Fruit fly (Drosophila melanogaster) whole organism, embryonic: Measurements from ENCODE around the gene niki.

Experiments used
- B-H1 ChIP-seq: fragments of 200-800 bp; sonication (Bioruptor generic); IDR thresholded peaks from 3 replicates; pipeline ENCODE4 v1.3.6; 2022; ENCODE audit warnings: missing biosample characterization, missing genetic modification characterization
- Bgb ChIP-seq: fragments of 200-800 bp; sonication (Bioruptor generic); IDR thresholded peaks from 2 replicates; pipeline ENCODE4 v1.3.6; 2022; ENCODE audit warnings: missing biosample characterization, missing genetic modification characterization; ENCODE audit not compliant: partially characterized antibody
- CG10979 ChIP-seq: fragments of 200-800 bp; sonication (Bioruptor generic); optimal IDR thresholded peaks from 2 replicates; lab custom pipeline; 2018; ENCODE audit warnings: missing biosample characterization, mild to moderate bottlenecking, missing genetic modification characterization, moderate library complexity
- CG11504 ChIP-seq: fragments of 200-800 bp; sonication (Bioruptor generic); optimal IDR thresholded peaks from 3 replicates; lab custom pipeline; 2019; ENCODE audit warnings: missing biosample characterization, mild to moderate bottlenecking, missing genetic modification characterization, moderate library complexity
- CG12071 ChIP-seq: fragments of 200-800 bp; sonication (Bioruptor generic); optimal IDR thresholded peaks from 3 replicates; lab custom pipeline; 2018; ENCODE audit warnings: missing biosample characterization, mild to moderate bottlenecking, missing genetic modification characterization
- CG12219 ChIP-seq: fragments of 200-800 bp; sonication (Bioruptor generic); optimal IDR thresholded peaks from 3 replicates; lab custom pipeline; 2018; ENCODE audit warnings: missing biosample characterization, mild to moderate bottlenecking, missing genetic modification characterization
- CG13894 ChIP-seq: fragments of 200-800 bp; sonication (Bioruptor generic); optimal IDR thresholded peaks from 3 replicates; lab custom pipeline; 2018; ENCODE audit warnings: missing biosample characterization, mild to moderate bottlenecking, missing genetic modification characterization, moderate library complexity
- CG14667 ChIP-seq: fragments of 200-800 bp; sonication (Bioruptor generic); IDR thresholded peaks from 2 replicates; pipeline ENCODE4 v1.3.6; 2022; ENCODE audit warnings: missing biosample characterization, missing genetic modification characterization
- CG15073 ChIP-seq: fragments of 200-800 bp; sonication (Bioruptor generic); optimal IDR thresholded peaks from 2 replicates; lab custom pipeline; 2016; ENCODE audit warnings: missing biosample characterization, missing genetic modification characterization
- CG17186 ChIP-seq: fragments of 200-800 bp; sonication (Bioruptor generic); optimal IDR thresholded peaks from 3 replicates; lab custom pipeline; 2017; ENCODE audit warnings: missing biosample characterization, missing genetic modification reagents, missing genetic modification characterization
- CG17802 ChIP-seq: fragments of 200-800 bp; sonication (Bioruptor generic); optimal IDR thresholded peaks from 2 replicates; lab custom pipeline; 2018; ENCODE audit warnings: missing biosample characterization, mild to moderate bottlenecking, missing genetic modification characterization, moderate library complexity
- CG2199 ChIP-seq: fragments of 200-800 bp; sonication (Bioruptor generic); IDR thresholded peaks from 3 replicates; pipeline ENCODE4 v1.3.6; 2022; ENCODE audit warnings: missing biosample characterization, missing genetic modification characterization
- CG32532 ChIP-seq: fragments of 200-800 bp; sonication (Bioruptor generic); IDR thresholded peaks from 2 replicates; pipeline ENCODE4 v1.3.6; 2022; ENCODE audit warnings: missing biosample characterization, missing genetic modification characterization
- CG4854 ChIP-seq: fragments of 200-800 bp; sonication (Bioruptor generic); optimal IDR thresholded peaks from 2 replicates; lab custom pipeline; 2016; ENCODE audit warnings: missing biosample characterization, missing genetic modification characterization, inconsistent platforms
- CG6175 ChIP-seq: fragments of 200-800 bp; sonication (Bioruptor generic); IDR thresholded peaks from 3 replicates; pipeline ENCODE4 v1.3.6; 2022; ENCODE audit warnings: missing biosample characterization, missing genetic modification characterization
- CG6791 ChIP-seq: fragments of 200-800 bp; sonication (Bioruptor generic); IDR thresholded peaks from 3 replicates; pipeline ENCODE4 v1.3.6; 2022; ENCODE audit warnings: missing biosample characterization, missing genetic modification characterization; ENCODE audit not compliant: partially characterized antibody
- CG8478 ChIP-seq: fragments of >200 bp; optimal IDR thresholded peaks from 2 replicates; lab custom pipeline; 2018
- CkIIα-i1 ChIP-seq: fragments of 200-800 bp; sonication (Bioruptor generic); IDR thresholded peaks from 2 replicates; pipeline ENCODE4 v1.3.6; 2022; ENCODE audit warnings: missing biosample characterization, missing genetic modification characterization
- CoRest ChIP-seq: fragments of 200-800 bp; sonication (Bioruptor generic); optimal IDR thresholded peaks from 3 replicates; lab custom pipeline; 2018; ENCODE audit warnings: missing biosample characterization, mild to moderate bottlenecking, missing genetic modification characterization, moderate library complexity
- ERR ChIP-seq: fragments of 200-800 bp; sonication (Bioruptor generic); optimal IDR thresholded peaks from 2 replicates; lab custom pipeline; 2016; ENCODE audit warnings: missing biosample characterization, missing genetic modification characterization
- Fer1 ChIP-seq: fragments of 200-800 bp; sonication (Bioruptor generic); optimal IDR thresholded peaks from 2 replicates; lab custom pipeline; 2017; ENCODE audit warnings: missing biosample characterization, mild to moderate bottlenecking, missing genetic modification characterization
- H2.0 ChIP-seq: fragments of 200-800 bp; sonication (Bioruptor generic); IDR thresholded peaks from 2 replicates; pipeline ENCODE4 v1.3.6; 2022; ENCODE audit warnings: missing biosample characterization, missing genetic modification characterization
- Hand ChIP-seq: fragments of 200-800 bp; sonication (Bioruptor generic); optimal IDR thresholded peaks from 2 replicates; lab custom pipeline; 2017; ENCODE audit warnings: mild to moderate bottlenecking, missing biosample characterization, missing genetic modification reagents, missing genetic modification characterization
- Hr39 ChIP-seq: fragments of >200 bp; optimal IDR thresholded peaks from 2 replicates; lab custom pipeline; 2017
- MTF-1 ChIP-seq: fragments of 200-800 bp; sonication (Bioruptor generic); optimal IDR thresholded peaks from 2 replicates; lab custom pipeline; 2018; ENCODE audit warnings: missing biosample characterization, mild to moderate bottlenecking, missing genetic modification characterization, borderline replicate concordance
- Ravus ChIP-seq: fragments of 200-800 bp; sonication (Bioruptor generic); IDR thresholded peaks from 2 replicates; pipeline ENCODE4 v1.3.6; 2022; ENCODE audit warnings: missing biosample characterization, missing genetic modification characterization
- Sox100B ChIP-seq: fragments of 200-800 bp; sonication (Bioruptor generic); optimal IDR thresholded peaks from 3 replicates; lab custom pipeline; 2018; ENCODE audit warnings: missing biosample characterization, mild to moderate bottlenecking, missing genetic modification characterization
- ac ChIP-seq: fragments of 200-800 bp; sonication (Bioruptor generic); optimal IDR thresholded peaks from 3 replicates; lab custom pipeline; 2017; ENCODE audit warnings: missing biosample characterization, mild to moderate bottlenecking, missing genetic modification characterization
- ap ChIP-seq: fragments of 200-800 bp; sonication (Bioruptor generic); IDR thresholded peaks from 2 replicates; pipeline ENCODE4 v1.3.6; 2022; ENCODE audit warnings: missing biosample characterization, missing genetic modification characterization
- bcd ChIP-seq: fragments of 200-800 bp; sonication (Bioruptor generic); optimal IDR thresholded peaks from 2 replicates; lab custom pipeline; 2017; ENCODE audit warnings: missing biosample characterization, mild to moderate bottlenecking, missing genetic modification characterization
- chif ChIP-seq, 2 experiments: fragments of 200-800 bp; sonication (Bioruptor generic); optimal IDR thresholded peaks; 3 replicates each; lab custom pipeline; 2016; ENCODE audit warnings: missing biosample characterization in 2 of 2, missing genetic modification characterization in 2 of 2
- exex ChIP-seq: fragments of 200-800 bp; sonication (Bioruptor generic); optimal IDR thresholded peaks from 4 replicates; lab custom pipeline; 2018; ENCODE audit warnings: missing biosample characterization, mild to moderate bottlenecking, missing genetic modification characterization, moderate library complexity
- fd96Cb ChIP-seq: fragments of 200-800 bp; sonication (Bioruptor generic); optimal IDR thresholded peaks from 2 replicates; lab custom pipeline; 2018; ENCODE audit warnings: missing biosample characterization, mild to moderate bottlenecking, missing genetic modification characterization, moderate library complexity
- h ChIP-seq: fragments of >200 bp; optimal IDR thresholded peaks from 2 replicates; lab custom pipeline; 2017
- inv ChIP-seq: fragments of 200-800 bp; sonication (Bioruptor generic); IDR thresholded peaks from 2 replicates; pipeline ENCODE4 v1.3.6; 2022; ENCODE audit warnings: missing biosample characterization, missing genetic modification characterization; ENCODE audit not compliant: partially characterized antibody
- klu ChIP-seq: fragments of 200-800 bp; sonication (Bioruptor generic); IDR thresholded peaks from 2 replicates; pipeline ENCODE4 v1.3.6; 2022; ENCODE audit warnings: missing biosample characterization, missing genetic modification characterization
- lab ChIP-seq: fragments of 200-800 bp; sonication (Bioruptor generic); optimal IDR thresholded peaks from 3 replicates; lab custom pipeline; 2017; ENCODE audit warnings: missing biosample characterization, missing genetic modification characterization, mild to moderate bottlenecking, moderate library complexity, missing genetic modification reagents
- luna ChIP-seq: fragments of 200-800 bp; sonication (Bioruptor generic); optimal IDR thresholded peaks from 2 replicates; lab custom pipeline; 2016; ENCODE audit warnings: missing biosample characterization, missing genetic modification characterization
- mam ChIP-seq: fragments of 200-800 bp; sonication (Bioruptor generic); optimal IDR thresholded peaks from 3 replicates; lab custom pipeline; 2016; ENCODE audit warnings: missing biosample characterization, missing genetic modification characterization
- otp ChIP-seq: fragments of 200-800 bp; sonication (Bioruptor generic); IDR thresholded peaks from 3 replicates; pipeline ENCODE4, ENCODE4 v1.3.6; 2022; ENCODE audit warnings: missing biosample characterization, missing genetic modification characterization
- prd ChIP-seq, 3 experiments: fragments of >200 bp in 2 of 3; fragments of 200-800 bp in 1 of 3; sonication (Bioruptor generic) in 1 of 3; optimal IDR thresholded peaks in 2 of 3; IDR thresholded peaks in 1 of 3; 2 replicates in 2 of 3; 3 replicates in 1 of 3; pipeline versions ENCODE4 v1.3.6 to Lab custom; 2017 to 2022; ENCODE audit warnings: missing biosample characterization in 1 of 3, missing genetic modification characterization in 1 of 3
- ranshi ChIP-seq: fragments of 200-800 bp; sonication (Bioruptor generic); IDR thresholded peaks from 2 replicates; pipeline ENCODE4 v1.3.6; 2022; ENCODE audit warnings: missing biosample characterization, missing genetic modification characterization
- sna ChIP-seq: fragments of 200-800 bp; sonication (Bioruptor generic); IDR thresholded peaks from 2 replicates; pipeline ENCODE4 v1.3.6; 2022; ENCODE audit warnings: missing biosample characterization, missing genetic modification characterization; ENCODE audit not compliant: partially characterized antibody
- sob ChIP-seq: fragments of 200-800 bp; sonication (Bioruptor generic); IDR thresholded peaks from 2 replicates; pipeline ENCODE4 v1.3.6; 2022; ENCODE audit warnings: missing biosample characterization, missing genetic modification characterization
- sr ChIP-seq: fragments of 200-800 bp; sonication (Bioruptor generic); IDR thresholded peaks from 3 replicates; pipeline ENCODE4 v1.3.6; 2022; ENCODE audit warnings: missing biosample characterization, missing genetic modification characterization
- stwl ChIP-seq: fragments of 200-800 bp; sonication (Bioruptor generic); optimal IDR thresholded peaks from 3 replicates; lab custom pipeline; 2018; ENCODE audit warnings: missing biosample characterization, mild to moderate bottlenecking, missing genetic modification characterization, moderate library complexity
- twi ChIP-seq: fragments of 200-800 bp; optimal IDR thresholded peaks from 2 replicates; lab custom pipeline; 2019; ENCODE audit warnings: missing biosample characterization, mild to moderate bottlenecking, missing genetic modification characterization, moderate library complexity
- tx ChIP-seq: fragments of 200-800 bp; sonication (Bioruptor generic); optimal IDR thresholded peaks from 2 replicates; lab custom pipeline; 2016; ENCODE audit warnings: missing biosample characterization, missing genetic modification characterization
- unpg ChIP-seq: fragments of 200-800 bp; sonication (Bioruptor generic); optimal IDR thresholded peaks from 3 replicates; lab custom pipeline; 2018; ENCODE audit warnings: missing biosample characterization, mild to moderate bottlenecking, missing genetic modification characterization, moderate library complexity

Gene niki

DNA sequence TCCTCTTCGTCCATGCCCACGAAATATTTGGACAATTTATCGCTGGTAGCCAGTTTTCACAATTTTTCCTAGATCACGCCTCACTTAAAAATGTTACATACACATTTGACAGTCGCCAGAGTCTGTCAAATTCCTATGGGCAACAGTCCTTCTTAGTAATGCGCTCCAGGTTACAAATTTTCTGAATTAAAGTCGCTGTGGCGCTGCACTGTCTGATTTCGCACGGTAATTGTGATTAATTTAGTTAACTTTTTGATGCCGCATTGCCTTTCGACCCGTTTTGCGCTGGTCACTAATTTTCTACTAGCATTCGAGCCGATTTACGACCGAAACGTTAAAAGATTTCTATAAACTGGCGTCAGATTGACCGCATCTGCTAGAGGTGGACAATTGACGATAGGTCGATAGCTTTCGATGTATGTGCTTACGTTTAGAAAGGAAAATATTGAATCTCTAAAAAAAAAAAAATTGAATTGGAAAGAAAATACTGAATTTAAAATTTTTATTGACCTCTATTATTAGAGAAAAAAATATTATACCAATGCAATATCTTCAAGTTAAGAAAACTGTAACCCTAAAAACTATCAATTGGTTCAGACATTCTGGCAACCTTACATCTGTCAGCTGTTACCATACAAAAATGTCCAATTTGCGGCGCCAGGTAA, 11.7 kb downstream of the niki start, which contains the start of the genes lili and CG34150 (continued):
- TF ChIP-seq CG12219 (GFP tag; lab: Kevin White, UChicago) (no peak), CG6791 (peak; percentile 76), Hr39 (lab: Kevin White, UChicago) (no peak), chif (GFP tag; optimal IDR thresholded peaks at IDR 0.05; lab: Kevin White, UChicago) (peak; percentile 52 to 74), CG14667 (GFP tag; lab: Robert Waterston, UW) (0 out of 2 replicates have a peak, but pooled peaks have one; percentile 26), klu (GFP tag; lab: Robert Waterston, UW) (peak; percentile 69), CoRest (peak; percentile 85), CG15073 (GFP tag; lab: Kevin White, UChicago) (no peak), H2.0 (GFP tag; lab: Robert Waterston, UW) (0 out of 2 replicates have a peak, but pooled peaks have one; percentile 25), Bgb (GFP tag; lab: Robert Waterston, UW) (peak; percentile 74), CG10979 (tag; lab: Kevin White, UChicago) (peak; percentile 57), Ravus (GFP tag; lab: Robert Waterston, UW) (no peak), CG11504 (peak; percentile 76), stwl (peak; percentile 75), tx (GFP tag; lab: Kevin White, UChicago) (peak; percentile 61), Fer1 (GFP tag; lab: Kevin White, UChicago) (peak; percentile 69), CG17802 (tag; lab: Kevin White, UChicago) (no peak), ERR (GFP tag; lab: Kevin White, UChicago) (peak; percentile 62), prd (optimal IDR thresholded peaks at IDR 0.05; lab: Kevin White, UChicago) (no peak), prd (GFP tag; IDR thresholded peaks at IDR 0.05; lab: Robert Waterston, UW) (peak; percentile 84), otp (GFP tag; lab: Robert Waterston, UW) (no peak), ranshi (GFP tag; lab: Robert Waterston, UW) (peak; percentile 55; the same call in 1 of the 2 replicates), inv (GFP tag; lab: Robert Waterston, UW) (peak; percentile 73), CG2199 (GFP tag; lab: Robert Waterston, UW) (no peak), bcd (GFP tag; lab: Kevin White, UChicago) (peak; percentile 53), sna (GFP tag; lab: Robert Waterston, UW) (peak; percentile 72; the same call in 1 of the 2 replicates), CG4854 (GFP tag; lab: Kevin White, UChicago) (peak; percentile 61), lab (peak; percentile 71), ap (GFP tag; lab: Robert Waterston, UW) (0 out of 2 replicates have a peak, but pooled peaks have one; percentile 18), fd96Cb (tag; lab: Kevin White, UChicago) (peak; percentile 36), Hand (GFP tag; lab: Kevin White, UChicago) (no peak), twi (tag; lab: Kevin White, UChicago) (peak; percentile 56), sob (peak; percentile 86), mam (GFP tag; lab: Kevin White, UChicago) (peak; percentile 80), h (no peak), CG6175 (no peak), unpg (GFP tag; lab: Kevin White, UChicago) (peak; percentile 71), luna (GFP tag; lab: Kevin White, UChicago) (peak; percentile 47), exex (tag; lab: Kevin White, UChicago) (no peak), CkIIα-i1 (no peak), MTF-1 (GFP tag; lab: Kevin White, UChicago) (no peak), CG8478 (no peak), CG32532 (GFP tag; lab: Robert Waterston, UW) (peak; percentile 81), CG12071 (GFP tag; lab: Kevin White, UChicago) (no peak), ac (GFP tag; lab: Kevin White, UChicago) (no peak), sr (GFP tag; lab: Robert Waterston, UW) (no peak), CG17186 (GFP tag; lab: Kevin White, UChicago) (peak; percentile 19), Sox100B (no peak), B-H1 (no peak; the same call in 2 of the 3 replicates), CG13894 (peak; percentile 80)
